Fruit fly (Drosophila melanogaster): Measurements from ENCODE around the gene CG6678.

DNA sequence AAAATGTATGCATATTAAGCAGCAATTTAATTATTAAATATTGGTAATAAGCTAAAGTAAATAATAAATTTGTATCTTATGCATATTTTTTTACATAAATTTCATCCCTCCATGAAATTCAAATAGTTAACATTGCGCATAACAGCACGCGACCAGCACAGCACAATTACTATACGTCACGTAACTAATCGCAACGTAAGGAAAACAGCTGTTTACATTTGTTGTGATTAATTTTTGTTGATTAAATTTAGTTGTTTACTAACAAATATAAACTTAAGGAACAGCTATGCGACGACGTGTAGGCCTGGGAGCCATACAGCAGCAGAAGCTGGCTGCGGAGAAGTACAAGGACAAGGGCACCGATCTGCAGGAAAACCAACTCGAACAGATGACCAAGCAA lies 21.8 kb upstream of the CG6678 start, which contains the start of gene lsn:
- no peak for TF ChIP-seq psq (optimal IDR thresholded peaks at IDR 0.05)
- no peak for TF ChIP-seq Myc (optimal IDR thresholded peaks at IDR 0.05)
